Worm (Caenorhabditis elegans): ENCODE results near the gene nspg-8.

The nspg-8 gene

ce11 chrIII:1207027-1207426, 25.2 kb downstream of the nspg-8 start:
- TF ChIP-seq dsc-1 (tag; optimal IDR thresholded peaks at IDR 0.05) (no peak), ceh-8 (GFP tag; optimal IDR thresholded peaks at IDR 0.05) (no peak), lin-35 (GFP tag; optimal IDR thresholded peaks at IDR 0.05) (no peak), mef-2 (tag; optimal IDR thresholded peaks at IDR 0.05) (no peak), unc-30 (tag; optimal IDR thresholded peaks at IDR 0.05) (no peak), dpl-1 (GFP tag; optimal IDR thresholded peaks at IDR 0.05) (no peak), F16B12.6 (tag; optimal IDR thresholded peaks at IDR 0.05) (no peak), nhr-85 (tag) (no peak), lin-15B (tag; optimal IDR thresholded peaks at IDR 0.05) (no peak), sox-4 (tag; optimal IDR thresholded peaks at IDR 0.05) (no peak), xbp-1 (tag; optimal IDR thresholded peaks at IDR 0.05) (no peak)

- TF ChIP-seq hlh-4 (tag; optimal IDR thresholded peaks at IDR 0.05) (no peak), rnt-1 (tag; optimal IDR thresholded peaks at IDR 0.05) (peak; percentile 64), aha-1 (tag; optimal IDR thresholded peaks at IDR 0.05) (no peak), ceh-8 (GFP tag; optimal IDR thresholded peaks at IDR 0.05) (no peak), F16B12.6 (tag; optimal IDR thresholded peaks at IDR 0.05) (peak; percentile 62), swsn-7 (tag; optimal IDR thresholded peaks at IDR 0.05) (no peak), hlh-17 (GFP tag; optimal IDR thresholded peaks at IDR 0.05; ENCODE audit: borderline replicate concordance) (no peak), skn-1 (tag; optimal IDR thresholded peaks at IDR 0.05) (peak; percentile 64), mef-2 (tag; optimal IDR thresholded peaks at IDR 0.05) (no peak), nhr-20 (tag; optimal IDR thresholded peaks at IDR 0.05) (no peak), fos-1 (tag; optimal IDR thresholded peaks at IDR 0.05) (no peak), unc-86 (tag; optimal IDR thresholded peaks at IDR 0.05) (no peak), lin-14 (GFP tag; optimal IDR thresholded peaks at IDR 0.05) (no peak), pqm-1 (tag; optimal IDR thresholded peaks at IDR 0.05) (no peak), ztf-4 (tag; optimal IDR thresholded peaks at IDR 0.05) (no peak), fkh-10 (GFP tag; optimal IDR thresholded peaks at IDR 0.05) (no peak), nhr-85 (tag) (peak; percentile 78), zip-4 (GFP tag; optimal IDR thresholded peaks at IDR 0.05) (no peak), hpl-2 (GFP tag; optimal IDR thresholded peaks at IDR 0.05) (no peak), lsy-2 (tag; optimal IDR thresholded peaks at IDR 0.05) (peak; percentile 20 to 68), unc-130 (tag; optimal IDR thresholded peaks at IDR 0.05) (peak; percentile 1), snu-23 (GFP tag; optimal IDR thresholded peaks at IDR 0.05) (peak; percentile 38), irx-1 (tag; optimal IDR thresholded peaks at IDR 0.05) (no peak), ztf-11 (tag; optimal IDR thresholded peaks at IDR 0.05) (no peak), ceh-63 (GFP tag; optimal IDR thresholded peaks at IDR 0.05) (no peak), C34B4.2 (tag; optimal IDR thresholded peaks at IDR 0.05) (no peak), tbx-2 (tag; optimal IDR thresholded peaks at IDR 0.05) (no peak), ceh-88 (GFP tag; IDR thresholded peaks at IDR 0.05) (no peak), aly-2 (tag; optimal IDR thresholded peaks at IDR 0.05) (no peak), nhr-12 (tag; optimal IDR thresholded peaks at IDR 0.05) (no peak), xbp-1 (tag; optimal IDR thresholded peaks at IDR 0.05) (peak; percentile 9), zag-1 (tag; optimal IDR thresholded peaks at IDR 0.05) (no peak), egl-27 (tag; optimal IDR thresholded peaks at IDR 0.05) (no peak), lin-13 (GFP tag; optimal IDR thresholded peaks at IDR 0.05) (peak; percentile 8), pax-3 (tag; optimal IDR thresholded peaks at IDR 0.05) (no peak), unc-30 (tag; optimal IDR thresholded peaks at IDR 0.05) (no peak), nhr-28 (tag; optimal IDR thresholded peaks at IDR 0.05) (no peak), lin-35 (GFP tag; optimal IDR thresholded peaks at IDR 0.05) (peak; percentile 88 to 95), dpl-1 (GFP tag; optimal IDR thresholded peaks at IDR 0.05) (peak; percentile 86 to 92 (median 90)), grh-1 (GFP tag; IDR thresholded peaks at IDR 0.05) (no peak), blmp-1 (tag; optimal IDR thresholded peaks at IDR 0.05) (peak; percentile 30), mab-9 (GFP tag; IDR thresholded peaks at IDR 0.05) (no peak), unc-98 (GFP tag; IDR thresholded peaks at IDR 0.05) (no peak), lir-3 (tag; optimal IDR thresholded peaks at IDR 0.05; ENCODE audit: poor library complexity) (no peak), snpc-4 (tag; optimal IDR thresholded peaks at IDR 0.05) (no peak), ceh-82 (tag; optimal IDR thresholded peaks at IDR 0.05) (peak in 2 of 3 experiments; percentile 8 to 36), efl-3 (GFP tag; optimal IDR thresholded peaks at IDR 0.05) (no peak), jun-1 (tag; optimal IDR thresholded peaks at IDR 0.05) (no peak)
These were observed 26.0 kb downstream of the nspg-8 start, which contains the start of gene orc-3 for ce11 chrIII:1207852-1208251. Gene orc-3 (plus strand): TSS chrIII:1208133.
